Fruit fly (Drosophila melanogaster) whole organism, prepupa: ENCODE results near the gene CG9702.
A peak's percentile ranks its signal among the peaks of the same experiment; 100 is the strongest.

Experiments used
- Blimp-1 ChIP-seq: fragments of 200-800 bp; sonication (Bioruptor generic); optimal IDR thresholded peaks from 3 replicates; lab custom pipeline; 2017; ENCODE audit warnings: missing biosample characterization, missing genetic modification characterization, mild to moderate bottlenecking, moderate library complexity, missing genetic modification reagents
- CG10631 ChIP-seq: fragments of 200-800 bp; sonication (Bioruptor generic); optimal IDR thresholded peaks from 2 replicates; lab custom pipeline; 2016; ENCODE audit warnings: missing biosample characterization, missing genetic modification characterization
- CG11294 ChIP-seq: fragments of 200-800 bp; sonication (Bioruptor generic); IDR thresholded peaks from 2 replicates; pipeline ENCODE4 v1.3.6; 2022; ENCODE audit warnings: missing biosample characterization, missing genetic modification characterization
- CG11902 ChIP-seq: fragments of 200-800 bp; sonication (Bioruptor generic); optimal IDR thresholded peaks from 3 replicates; lab custom pipeline; 2016; ENCODE audit warnings: missing biosample characterization, missing genetic modification characterization
- CG15336 ChIP-seq: fragments of 200-800 bp; sonication (Bioruptor generic); IDR thresholded peaks from 2 replicates; pipeline ENCODE4 v1.3.6; 2022; ENCODE audit warnings: missing biosample characterization, missing genetic modification characterization
- CG16779 ChIP-seq: fragments of 200-800 bp; sonication (Bioruptor generic); optimal IDR thresholded peaks from 3 replicates; lab custom pipeline; 2017; ENCODE audit warnings: missing biosample characterization, mild to moderate bottlenecking, missing genetic modification characterization
- CG3032 ChIP-seq: fragments of 200-800 bp; optimal IDR thresholded peaks from 2 replicates; lab custom pipeline; 2019; ENCODE audit warnings: missing biosample characterization, mild to moderate bottlenecking, missing genetic modification characterization, moderate library complexity
- CG31627 ChIP-seq: fragments of 200-800 bp; sonication (Bioruptor generic); optimal IDR thresholded peaks from 3 replicates; lab custom pipeline; 2016; ENCODE audit warnings: missing biosample characterization, missing genetic modification characterization
- CG34406 ChIP-seq: fragments of 200-800 bp; sonication (Bioruptor generic); optimal IDR thresholded peaks from 3 replicates; lab custom pipeline; 2016; ENCODE audit warnings: missing biosample characterization, missing genetic modification characterization
- CG3919 ChIP-seq: fragments of 200-800 bp; sonication (Bioruptor generic); optimal IDR thresholded peaks from 3 replicates; lab custom pipeline; 2016; ENCODE audit warnings: missing biosample characterization, missing genetic modification characterization
- CG4318 ChIP-seq: fragments of 200-800 bp; sonication (Bioruptor generic); optimal IDR thresholded peaks from 3 replicates; lab custom pipeline; 2017; ENCODE audit warnings: missing biosample characterization, mild to moderate bottlenecking, missing genetic modification characterization
- CG6276 ChIP-seq: fragments of 200-800 bp; sonication (Bioruptor generic); optimal IDR thresholded peaks from 2 replicates; lab custom pipeline; 2017; ENCODE audit warnings: missing biosample characterization, mild to moderate bottlenecking, missing genetic modification characterization
- CG6792 ChIP-seq: fragments of 200-800 bp; sonication (Bioruptor generic); optimal IDR thresholded peaks from 3 replicates; lab custom pipeline; 2016; ENCODE audit warnings: missing biosample characterization, missing genetic modification characterization
- CG6808 ChIP-seq: fragments of 200-800 bp; sonication (Bioruptor generic); optimal IDR thresholded peaks from 3 replicates; lab custom pipeline; 2017; ENCODE audit warnings: missing biosample characterization, missing genetic modification characterization, mild to moderate bottlenecking, moderate library complexity, missing genetic modification reagents
- CG6854 ChIP-seq: fragments of 200-800 bp; sonication (Bioruptor generic); optimal IDR thresholded peaks from 2 replicates; lab custom pipeline; 2017; ENCODE audit warnings: missing biosample characterization, mild to moderate bottlenecking, missing genetic modification characterization
- CG8319 ChIP-seq: fragments of 200-800 bp; sonication (Bioruptor generic); optimal IDR thresholded peaks from 3 replicates; lab custom pipeline; 2016; ENCODE audit warnings: missing biosample characterization, missing genetic modification characterization
- CG8632 ChIP-seq: fragments of 200-800 bp; sonication (Bioruptor generic); optimal IDR thresholded peaks from 3 replicates; lab custom pipeline; 2016; ENCODE audit warnings: missing biosample characterization, missing genetic modification characterization
- Eip75B ChIP-seq: fragments of 200-800 bp; sonication (Bioruptor generic); optimal IDR thresholded peaks from 3 replicates; lab custom pipeline; 2016; ENCODE audit warnings: missing biosample characterization, missing genetic modification characterization
- Eip78C ChIP-seq: fragments of 200-800 bp; sonication (Bioruptor generic); peaks from one replicate; lab custom pipeline; 2016; ENCODE audit warnings: missing biosample characterization, missing genetic modification characterization
- Eip93F ChIP-seq: fragments of 200-800 bp; sonication (Bioruptor generic); optimal IDR thresholded peaks from 2 replicates; lab custom pipeline; 2016; ENCODE audit warnings: missing biosample characterization, mild to moderate bottlenecking, missing genetic modification characterization
- Gug ChIP-seq: fragments of 200-800 bp; sonication (Bioruptor generic); IDR thresholded peaks from 2 replicates; pipeline ENCODE4 v1.3.6; 2022; ENCODE audit warnings: missing biosample characterization, missing genetic modification characterization
- Hr39 ChIP-seq: fragments of 200-800 bp; sonication (Bioruptor generic); optimal IDR thresholded peaks from 2 replicates; lab custom pipeline; 2016; ENCODE audit warnings: missing biosample characterization, missing genetic modification characterization
- Hr4 ChIP-seq: fragments of 200-800 bp; sonication (Bioruptor generic); optimal IDR thresholded peaks from 3 replicates; lab custom pipeline; 2016; ENCODE audit warnings: missing biosample characterization, missing genetic modification characterization
- Lpt ChIP-seq: fragments of 200-800 bp; sonication (Bioruptor generic); optimal IDR thresholded peaks from 3 replicates; lab custom pipeline; 2016; ENCODE audit warnings: missing biosample characterization, missing genetic modification characterization
- Met ChIP-seq: fragments of 200-800 bp; sonication (Bioruptor generic); optimal IDR thresholded peaks from 3 replicates; lab custom pipeline; 2016; ENCODE audit warnings: missing biosample characterization, missing genetic modification characterization
- OdsH ChIP-seq: fragments of 200-800 bp; sonication (Bioruptor generic); optimal IDR thresholded peaks from 3 replicates; lab custom pipeline; 2016; ENCODE audit warnings: missing biosample characterization, missing genetic modification characterization
- Sox102F ChIP-seq: fragments of 200-800 bp; sonication (Bioruptor generic); optimal IDR thresholded peaks from 2 replicates; lab custom pipeline; 2016; ENCODE audit warnings: missing biosample characterization, mild to moderate bottlenecking, missing genetic modification characterization
- achi ChIP-seq: fragments of 200-800 bp; sonication (Bioruptor generic); optimal IDR thresholded peaks from 3 replicates; lab custom pipeline; 2016; ENCODE audit warnings: missing biosample characterization, missing genetic modification characterization
- cyc ChIP-seq: fragments of 200-800 bp; sonication (Bioruptor generic); optimal IDR thresholded peaks from 3 replicates; lab custom pipeline; 2016; ENCODE audit warnings: missing biosample characterization, missing genetic modification characterization
- fd85E ChIP-seq: fragments of 200-800 bp; sonication (Bioruptor generic); optimal IDR thresholded peaks from 3 replicates; lab custom pipeline; 2016; ENCODE audit warnings: missing biosample characterization, missing genetic modification characterization
- fkh ChIP-seq: fragments of 200-800 bp; sonication (Bioruptor generic); optimal IDR thresholded peaks from 3 replicates; lab custom pipeline; 2017; ENCODE audit warnings: missing biosample characterization, mild to moderate bottlenecking, missing genetic modification characterization, moderate library complexity
- net ChIP-seq: fragments of 200-800 bp; sonication (Bioruptor generic); optimal IDR thresholded peaks from 3 replicates; lab custom pipeline; 2016; ENCODE audit warnings: missing biosample characterization, missing genetic modification characterization
- pdm3 ChIP-seq: fragments of 200-800 bp; sonication (Bioruptor generic); optimal IDR thresholded peaks from 3 replicates; lab custom pipeline; 2016; ENCODE audit warnings: missing biosample characterization, missing genetic modification characterization
- spab ChIP-seq: fragments of 200-800 bp; sonication (Bioruptor generic); optimal IDR thresholded peaks from 2 replicates; lab custom pipeline; 2017; ENCODE audit warnings: missing biosample characterization, mild to moderate bottlenecking, missing genetic modification characterization, missing genetic modification reagents
- ss ChIP-seq, 2 experiments: fragments of 200-800 bp; sonication (Bioruptor generic); optimal IDR thresholded peaks; 2 replicates in 1 of 2; 3 replicates in 1 of 2; lab custom pipeline; 2017 to 2018; ENCODE audit warnings: mild to moderate bottlenecking in 2 of 2, missing biosample characterization in 2 of 2, missing genetic modification characterization in 2 of 2, moderate library complexity in 1 of 2
- svp ChIP-seq: fragments of 200-800 bp; sonication (Bioruptor generic); peaks from one replicate; lab custom pipeline; 2016; ENCODE audit warnings: missing biosample characterization, missing genetic modification characterization
- topi ChIP-seq: fragments of 200-800 bp; sonication (Bioruptor generic); optimal IDR thresholded peaks from 3 replicates; lab custom pipeline; 2016; ENCODE audit warnings: missing biosample characterization, missing genetic modification characterization

Gene CG9702

dm6 chr3R:30560070-30560469 lies 19.2 kb upstream of the CG9702 start, which contains the start of gene CG34155:
Gene CG34155 (minus strand): TSS chr3R:30560199.
- TF ChIP-seq achi (GFP tag; lab: Kevin White, UChicago) (no peak), pdm3 (GFP tag; lab: Kevin White, UChicago) (no peak), CG8319 (no peak), Eip78C (GFP tag; lab: Kevin White, UChicago) (no peak), Lpt (GFP tag; lab: Kevin White, UChicago) (no peak), net (GFP tag; lab: Kevin White, UChicago) (no peak), CG16779 (tag; lab: Kevin White, UChicago) (no peak), CG3919 (no peak), CG15336 (no peak), Gug (GFP tag; lab: Robert Waterston, UW) (no peak), CG6792 (GFP tag; lab: Kevin White, UChicago) (no peak), fkh (no peak), Eip93F (GFP tag; lab: Kevin White, UChicago) (no peak), Met (GFP tag; lab: Kevin White, UChicago) (no peak), CG6808 (GFP tag; lab: Kevin White, UChicago) (no peak), Blimp-1 (GFP tag; lab: Kevin White, UChicago) (no peak), Hr39 (GFP tag; lab: Kevin White, UChicago) (no peak), Sox102F (GFP tag; lab: Kevin White, UChicago) (no peak), ss (GFP tag; optimal IDR thresholded peaks at IDR 0.05; lab: Kevin White, UChicago) (no peak), CG34406 (GFP tag; lab: Kevin White, UChicago) (no peak)

DNA sequence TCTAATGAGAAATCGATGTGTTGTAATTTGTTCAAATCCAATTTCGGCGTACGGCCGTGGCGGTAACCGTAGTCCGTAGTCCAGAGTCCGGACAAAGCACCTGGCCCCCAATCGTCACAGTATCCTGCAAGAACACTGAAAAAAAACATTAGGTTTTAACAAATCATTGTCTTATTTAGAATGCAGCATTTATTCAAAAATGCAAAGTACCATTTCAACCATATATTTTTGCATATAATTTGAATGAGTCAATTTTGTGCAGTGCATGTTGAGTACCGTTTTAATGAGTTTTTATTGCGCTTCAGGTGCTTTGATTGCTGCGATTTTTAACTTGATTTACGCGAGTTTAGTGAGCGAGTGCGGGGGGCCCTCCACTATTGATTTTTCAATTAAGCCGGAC lies 18.0 kb upstream of the CG9702 start:
- TF ChIP-seq Sox102F (GFP tag; lab: Kevin White, UChicago) (no peak), Eip78C (GFP tag; lab: Kevin White, UChicago) (no peak), Lpt (GFP tag; lab: Kevin White, UChicago) (no peak), Hr4 (GFP tag; lab: Kevin White, UChicago) (no peak), CG3032 (tag; lab: Kevin White, UChicago) (no peak), CG6276 (GFP tag; lab: Kevin White, UChicago) (no peak), svp (GFP tag; lab: Kevin White, UChicago) (no peak), CG4318 (GFP tag; lab: Kevin White, UChicago) (no peak), CG11902 (GFP tag; lab: Kevin White, UChicago) (no peak), OdsH (GFP tag; lab: Kevin White, UChicago) (no peak), fd85E (GFP tag; lab: Kevin White, UChicago) (no peak), cyc (GFP tag; lab: Kevin White, UChicago) (no peak), CG6792 (GFP tag; lab: Kevin White, UChicago) (no peak), CG6854 (GFP tag; lab: Kevin White, UChicago) (no peak), CG8632 (GFP tag; lab: Kevin White, UChicago) (no peak), Eip75B (GFP tag; lab: Kevin White, UChicago) (no peak), fkh (no peak), CG6808 (GFP tag; lab: Kevin White, UChicago) (no peak), topi (GFP tag; lab: Kevin White, UChicago) (no peak)

dm6 chr3R:30562733-30563259 lies 16.4 kb upstream of the CG9702 start:
- TF ChIP-seq CG31627 (GFP tag; lab: Kevin White, UChicago) = no peak
- TF ChIP-seq Eip78C (GFP tag; lab: Kevin White, UChicago) = peak; percentile 60
- no peak for TF ChIP-seq CG10631 (GFP tag; lab: Kevin White, UChicago)
- TF ChIP-seq cyc (GFP tag; lab: Kevin White, UChicago) = no peak
- no peak for TF ChIP-seq CG8319
- no peak for TF ChIP-seq spab
- TF ChIP-seq Eip93F (GFP tag; lab: Kevin White, UChicago) = no peak
- TF ChIP-seq topi (GFP tag; lab: Kevin White, UChicago) = peak; percentile 10
- TF ChIP-seq CG34406 (GFP tag; lab: Kevin White, UChicago) = no peak
- no peak for TF ChIP-seq ss (GFP tag; optimal IDR thresholded peaks at IDR 0.05; lab: Kevin White, UChicago)
- no peak for TF ChIP-seq CG11294 (GFP tag; lab: Robert Waterston, UW)
- TF ChIP-seq svp (GFP tag; lab: Kevin White, UChicago) = peak; percentile 27
